Fruit fly (Drosophila melanogaster): Measurements from ENCODE around the gene mod.

The mod gene

DNA sequence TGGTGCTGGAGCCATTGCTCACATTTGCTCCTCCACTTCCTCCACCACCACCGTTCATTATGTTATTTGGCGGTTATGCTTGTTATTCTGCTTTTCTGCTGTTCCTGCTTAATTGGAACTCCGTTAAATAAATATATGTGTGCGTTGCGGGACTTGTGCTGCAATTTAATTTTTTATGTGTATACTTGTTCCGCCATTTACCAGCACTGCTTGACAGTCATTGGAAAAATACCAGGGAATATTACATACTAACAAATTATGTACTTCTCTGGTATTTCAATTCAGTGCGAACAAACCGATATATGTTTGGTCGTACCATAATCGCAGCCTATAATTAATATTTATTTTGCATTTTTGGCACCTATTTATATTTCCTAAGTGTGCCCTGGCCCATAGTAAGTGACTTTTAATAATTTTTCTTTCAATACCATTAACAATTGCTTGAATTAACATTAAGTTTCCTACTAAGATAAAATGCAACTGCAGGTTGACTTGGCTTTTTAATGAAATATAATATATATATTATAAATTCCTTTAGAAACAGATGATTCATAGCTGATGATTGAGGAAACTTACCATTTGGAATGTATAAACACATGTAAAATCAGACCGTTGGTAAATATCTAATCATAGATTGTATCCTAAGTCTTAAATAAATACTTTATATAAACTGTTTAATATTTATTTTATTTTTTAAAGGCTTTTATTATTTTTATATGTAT lies at the start of gene mod, which contains the start of gene krz:
Gene mod, plus strand, starts transcription at position 279 of the 722 bp plus-strand sequence.
Gene krz, minus strand, starts transcription at position 212 of the 722 bp plus-strand sequence.
- TF ChIP-seq Sin3A (optimal IDR thresholded peaks at IDR 0.05) (no peak), insv (optimal IDR thresholded peaks at IDR 0.05) (no peak), Myc (optimal IDR thresholded peaks at IDR 0.05) (no peak), ttk (optimal IDR thresholded peaks at IDR 0.05) (no peak), psq (optimal IDR thresholded peaks at IDR 0.05) (no peak), h (optimal IDR thresholded peaks at IDR 0.05) (no peak)

DNA sequence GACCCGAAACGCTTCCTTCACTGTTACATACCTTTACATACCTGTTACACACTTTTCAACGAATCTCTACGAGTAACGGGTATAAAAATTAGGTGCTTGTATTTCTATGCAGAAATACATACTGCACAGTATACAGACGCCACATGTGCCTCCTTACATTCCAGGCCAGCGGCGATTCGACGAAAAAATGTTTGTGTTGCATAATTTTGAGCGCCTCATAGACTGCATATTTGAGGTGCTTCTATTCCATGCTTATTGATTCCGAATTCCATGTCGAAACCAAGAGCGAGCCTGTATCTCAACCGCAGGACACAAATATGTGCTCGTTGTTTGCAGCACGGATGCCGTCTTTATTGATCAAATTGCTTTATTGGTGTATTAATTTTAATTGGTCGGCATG lies 45.5 kb upstream of the mod start:
- TF ChIP-seq insv (optimal IDR thresholded peaks at IDR 0.05), result no peak
- no peak for TF ChIP-seq h (optimal IDR thresholded peaks at IDR 0.05)
- no peak for TF ChIP-seq Myc (optimal IDR thresholded peaks at IDR 0.05)
- no peak for TF ChIP-seq ttk (optimal IDR thresholded peaks at IDR 0.05)
- no peak for TF ChIP-seq psq (optimal IDR thresholded peaks at IDR 0.05)
- TF ChIP-seq Sin3A (optimal IDR thresholded peaks at IDR 0.05), result no peak

DNA sequence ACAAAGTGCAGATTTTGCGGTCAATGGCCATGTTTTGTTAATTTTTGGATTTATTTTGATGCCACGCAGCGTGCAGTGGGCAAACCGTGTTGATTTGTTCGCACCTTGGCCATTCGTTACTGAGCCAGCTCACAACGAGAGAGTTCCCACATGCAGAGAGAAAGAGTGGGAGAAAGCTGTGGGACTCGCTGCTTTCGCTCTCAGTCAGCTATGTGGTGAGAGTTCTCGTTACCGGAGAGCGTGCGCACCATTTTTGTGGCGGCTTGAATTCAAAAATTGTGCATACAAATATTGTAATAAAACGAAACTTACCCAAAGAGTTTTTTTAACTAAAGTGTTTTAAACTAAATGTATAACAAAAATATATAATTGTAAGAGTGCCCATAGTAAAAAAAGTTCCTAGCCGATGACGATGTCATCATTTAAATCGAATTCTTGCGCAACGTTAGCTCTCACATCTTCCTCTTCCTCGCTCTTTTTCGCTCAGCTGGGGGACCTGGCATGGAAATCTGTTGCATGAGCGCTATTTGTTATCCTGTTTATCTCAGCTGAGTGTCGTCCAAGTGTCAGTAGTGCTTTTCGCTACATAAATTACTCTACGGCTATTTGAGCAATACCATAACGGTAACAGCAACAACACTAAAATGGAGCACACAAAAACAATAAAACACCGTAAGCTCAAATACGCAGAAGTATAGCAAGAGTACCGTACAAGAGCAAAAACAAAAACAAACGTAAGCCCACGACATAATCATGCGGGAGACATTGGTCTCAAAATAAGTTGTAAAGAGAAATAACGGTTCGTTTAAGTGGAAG lies 36.3 kb upstream of the mod start, which contains the start of gene heph:
Gene heph, minus strand, starts transcription at position 121 of the 816 bp plus-strand sequence.
- TF ChIP-seq insv (optimal IDR thresholded peaks at IDR 0.05) (no peak), Sin3A (optimal IDR thresholded peaks at IDR 0.05) (no peak), psq (optimal IDR thresholded peaks at IDR 0.05) (no peak), h (optimal IDR thresholded peaks at IDR 0.05) (no peak), Myc (optimal IDR thresholded peaks at IDR 0.05) (no peak), ttk (optimal IDR thresholded peaks at IDR 0.05) (no peak)

DNA sequence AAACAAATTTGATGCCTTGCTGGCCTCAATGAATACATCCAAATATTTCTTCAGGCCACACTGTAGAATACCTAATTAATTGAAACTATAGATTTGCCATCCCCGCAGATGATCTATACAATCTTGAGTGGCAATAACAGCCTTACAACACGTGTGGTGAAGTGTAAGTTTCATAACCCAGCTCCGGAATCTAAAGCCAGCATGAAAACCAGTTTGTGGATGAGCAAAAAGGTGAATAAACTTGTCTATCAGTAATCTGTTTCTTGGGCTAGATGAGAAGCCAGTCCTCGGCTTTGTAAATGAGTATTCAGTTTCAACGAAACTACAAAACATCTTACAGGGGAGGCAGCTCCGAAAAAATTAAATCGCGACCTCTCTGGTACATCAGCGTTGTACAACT lies 29.8 kb upstream of the mod start:
- no peak for TF ChIP-seq Myc (optimal IDR thresholded peaks at IDR 0.05)
- TF ChIP-seq psq (optimal IDR thresholded peaks at IDR 0.05), result no peak
- no peak for TF ChIP-seq h (optimal IDR thresholded peaks at IDR 0.05)
- no peak for TF ChIP-seq ttk (optimal IDR thresholded peaks at IDR 0.05)
- TF ChIP-seq Sin3A (optimal IDR thresholded peaks at IDR 0.05), result no peak
- no peak for TF ChIP-seq insv (optimal IDR thresholded peaks at IDR 0.05)

dm6 chr3R:32029134-32029533 lies 22.7 kb upstream of the mod start:
- TF ChIP-seq ttk (optimal IDR thresholded peaks at IDR 0.05), result no peak
- no peak for TF ChIP-seq psq (optimal IDR thresholded peaks at IDR 0.05)
- no peak for TF ChIP-seq Myc (optimal IDR thresholded peaks at IDR 0.05)
- no peak for TF ChIP-seq h (optimal IDR thresholded peaks at IDR 0.05)
- TF ChIP-seq Sin3A (optimal IDR thresholded peaks at IDR 0.05), result no peak

DNA sequence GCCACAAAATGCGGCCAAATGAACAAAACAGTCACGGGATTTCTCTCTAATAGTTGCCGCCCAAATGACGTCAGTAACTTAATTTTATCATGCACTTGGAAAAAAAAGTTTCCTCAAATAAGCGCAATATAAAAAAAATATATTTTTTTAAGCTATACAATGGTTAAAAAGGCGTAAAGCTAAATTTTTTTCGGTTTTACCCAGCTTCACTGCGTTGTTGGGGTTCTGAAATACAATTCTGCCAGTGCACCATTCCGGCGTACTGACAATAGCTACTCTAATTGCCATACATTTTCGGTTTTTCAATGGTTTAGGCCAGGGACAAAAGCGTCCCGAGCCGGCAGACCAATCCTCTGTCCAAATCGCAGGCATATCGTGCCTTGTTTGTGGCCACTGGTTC lies 19.0 kb upstream of the mod start:
- TF ChIP-seq insv (optimal IDR thresholded peaks at IDR 0.05) (no peak), ttk (optimal IDR thresholded peaks at IDR 0.05) (no peak), Myc (optimal IDR thresholded peaks at IDR 0.05) (no peak), Sin3A (optimal IDR thresholded peaks at IDR 0.05) (no peak), h (optimal IDR thresholded peaks at IDR 0.05) (no peak), psq (optimal IDR thresholded peaks at IDR 0.05) (no peak)

DNA sequence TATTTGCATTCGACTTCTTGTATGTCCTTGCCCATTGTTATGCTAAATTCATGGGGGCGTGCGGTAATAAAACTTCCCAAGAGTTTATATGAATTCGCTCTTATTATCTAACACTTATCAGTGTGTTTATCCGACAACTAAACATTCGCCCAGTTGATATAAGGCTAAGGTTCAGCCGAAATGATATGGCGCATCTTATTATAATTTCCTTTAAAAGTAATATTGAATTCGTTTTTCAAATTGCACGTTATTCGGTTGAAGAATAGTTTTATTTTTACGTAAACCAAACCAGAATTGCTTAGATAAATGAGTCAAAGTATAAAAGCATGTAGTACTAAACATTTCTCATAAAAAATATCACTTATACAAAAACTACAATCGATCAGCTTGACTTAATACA lies 13.8 kb upstream of the mod start, which contains the start of gene Pos:
Gene Pos, plus strand, starts transcription at position 301 of the 400 bp plus-strand sequence.
- TF ChIP-seq Sin3A (optimal IDR thresholded peaks at IDR 0.05) (no peak), h (optimal IDR thresholded peaks at IDR 0.05) (no peak), insv (optimal IDR thresholded peaks at IDR 0.05) (no peak), Myc (optimal IDR thresholded peaks at IDR 0.05) (no peak), ttk (optimal IDR thresholded peaks at IDR 0.05) (no peak), psq (optimal IDR thresholded peaks at IDR 0.05) (no peak)

DNA sequence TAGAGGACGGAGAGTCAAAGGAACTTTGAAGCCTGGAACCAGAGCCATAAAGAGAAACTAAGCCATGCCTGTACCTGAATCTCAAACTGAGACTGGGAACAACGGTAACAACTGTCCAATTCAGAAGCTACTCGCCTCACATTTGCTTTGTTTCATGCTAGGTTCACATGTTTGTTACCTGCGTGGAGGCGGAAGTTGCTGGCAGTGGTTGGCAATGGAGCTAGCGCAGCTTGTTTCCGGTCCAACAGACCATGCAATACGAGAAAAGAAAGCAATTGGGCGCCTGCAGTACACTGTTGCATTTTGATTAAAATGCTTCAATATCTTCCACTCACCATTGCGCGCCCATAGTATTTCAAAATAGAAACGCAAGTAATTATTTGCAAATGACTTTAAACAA lies 8.1 kb upstream of the mod start:
- TF ChIP-seq psq (optimal IDR thresholded peaks at IDR 0.05) (no peak), Sin3A (optimal IDR thresholded peaks at IDR 0.05) (no peak), h (optimal IDR thresholded peaks at IDR 0.05) (no peak), Myc (optimal IDR thresholded peaks at IDR 0.05) (no peak), ttk (optimal IDR thresholded peaks at IDR 0.05) (no peak), insv (optimal IDR thresholded peaks at IDR 0.05) (no peak)

- TF ChIP-seq Sin3A (optimal IDR thresholded peaks at IDR 0.05) (no peak), ttk (optimal IDR thresholded peaks at IDR 0.05) (no peak), h (optimal IDR thresholded peaks at IDR 0.05) (no peak), psq (optimal IDR thresholded peaks at IDR 0.05) (no peak), Myc (optimal IDR thresholded peaks at IDR 0.05) (no peak), insv (optimal IDR thresholded peaks at IDR 0.05) (no peak)
Measured at dm6 chr3R:32046658-32047057, 5.2 kb upstream of the mod start.

DNA sequence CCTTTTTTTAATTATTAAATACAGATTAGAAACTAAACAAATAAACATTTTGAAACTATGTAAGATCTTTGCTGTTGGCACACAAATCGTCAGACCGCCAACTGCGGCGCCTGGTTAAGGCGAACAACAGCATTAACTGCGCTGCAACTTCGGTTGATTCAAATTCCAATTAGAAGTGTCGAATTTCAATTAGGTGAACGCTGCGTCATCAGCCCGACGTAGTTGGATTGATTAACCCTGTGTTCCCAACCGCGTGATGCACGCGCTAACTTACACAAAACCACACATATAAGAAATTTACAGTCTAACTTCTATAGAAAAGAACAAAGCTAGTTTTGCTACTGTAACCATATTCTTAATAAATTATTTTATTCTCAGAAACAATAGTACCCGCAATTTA lies 1.2 kb upstream of the mod start:
- TF ChIP-seq ttk (optimal IDR thresholded peaks at IDR 0.05) (no peak), Myc (optimal IDR thresholded peaks at IDR 0.05) (no peak), insv (optimal IDR thresholded peaks at IDR 0.05) (no peak), Sin3A (optimal IDR thresholded peaks at IDR 0.05) (no peak)

DNA sequence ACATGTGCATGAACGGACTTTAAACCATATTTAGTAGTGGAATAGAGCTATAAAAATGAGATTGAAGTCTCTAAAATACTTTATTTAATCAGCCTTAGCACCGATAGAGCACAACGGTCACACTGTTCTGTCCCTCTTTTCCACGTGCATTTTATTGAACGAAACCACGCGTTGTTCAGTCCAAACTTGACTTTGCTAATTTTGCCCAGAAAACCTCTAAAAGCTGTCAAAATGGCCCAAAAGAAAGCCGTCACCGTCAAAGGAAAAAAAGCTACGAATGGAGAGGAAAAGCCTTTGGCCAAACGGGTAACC lies 600 bp downstream of the mod start:
- TF ChIP-seq h (optimal IDR thresholded peaks at IDR 0.05) (no peak), insv (optimal IDR thresholded peaks at IDR 0.05) (no peak), ttk (optimal IDR thresholded peaks at IDR 0.05) (no peak), Myc (optimal IDR thresholded peaks at IDR 0.05) (no peak), psq (optimal IDR thresholded peaks at IDR 0.05) (no peak), Sin3A (optimal IDR thresholded peaks at IDR 0.05) (no peak)

DNA sequence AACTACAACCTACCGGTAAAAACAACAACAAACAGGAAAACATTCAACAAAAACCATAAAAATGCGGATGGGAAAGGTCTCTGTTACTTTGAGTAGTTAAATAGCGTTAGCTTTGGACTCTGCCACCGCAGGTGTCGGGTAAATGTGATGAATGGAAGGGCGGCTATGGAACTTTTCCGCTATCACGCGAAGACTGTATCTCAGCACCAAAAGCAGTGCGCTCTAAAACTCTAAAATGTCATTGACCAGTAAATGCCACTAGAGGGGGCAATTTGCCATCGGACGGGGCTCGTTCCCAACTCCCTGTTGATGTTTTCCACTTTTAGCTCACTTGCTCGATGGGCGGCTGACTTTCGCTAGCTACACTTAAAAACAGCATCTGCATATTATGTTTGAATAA lies 8.4 kb downstream of the mod start:
- TF ChIP-seq Sin3A (optimal IDR thresholded peaks at IDR 0.05) (no peak), h (optimal IDR thresholded peaks at IDR 0.05) (no peak), ttk (optimal IDR thresholded peaks at IDR 0.05) (no peak), psq (optimal IDR thresholded peaks at IDR 0.05) (no peak), Myc (optimal IDR thresholded peaks at IDR 0.05) (no peak), insv (optimal IDR thresholded peaks at IDR 0.05) (no peak)
